Fruit fly (Drosophila melanogaster): ENCODE data around the gene CG14556.

The CG14556 gene

dm6 chr3R:26172040-26172439 is 45.6 kb downstream of the CG14556 start (continued):
- peak; percentile 69 for TF ChIP-seq cwo (GFP tag; optimal IDR thresholded peaks at IDR 0.05)
- peak; percentile 13 for TF ChIP-seq CG11723 (GFP tag; optimal IDR thresholded peaks at IDR 0.05)
- TF ChIP-seq CG11085 (GFP tag; IDR thresholded peaks at IDR 0.05) = peak; percentile 39; the same call in 1 of the 2 replicates
- TF ChIP-seq Sox102F (GFP tag; optimal IDR thresholded peaks at IDR 0.05) = peak; percentile 54
- peak; percentile 28 for TF ChIP-seq sug (tag; optimal IDR thresholded peaks at IDR 0.05)
- TF ChIP-seq CG10959 (GFP tag; IDR thresholded peaks at IDR 0.05) = no peak
- TF ChIP-seq Side (GFP tag; optimal IDR thresholded peaks at IDR 0.05) = peak; percentile 27
- no peak for TF ChIP-seq Neu2 (GFP tag; optimal IDR thresholded peaks at IDR 0.05; ENCODE audit: borderline replicate concordance)
- no peak for TF ChIP-seq CG17829 (tag; optimal IDR thresholded peaks at IDR 0.05)
- no peak for TF ChIP-seq CG11456 (GFP tag; IDR thresholded peaks at IDR 0.05)
- TF ChIP-seq CG18476 (GFP tag; optimal IDR thresholded peaks at IDR 0.05) = peak; percentile 27
- TF ChIP-seq CG15269 (tag; optimal IDR thresholded peaks at IDR 0.05) = peak; percentile 54
- TF ChIP-seq unpg (GFP tag; optimal IDR thresholded peaks at IDR 0.05) = no peak
- TF ChIP-seq pnt (GFP tag; optimal IDR thresholded peaks at IDR 0.05) = no peak
- no peak for TF ChIP-seq CG2202 (tag; optimal IDR thresholded peaks at IDR 0.05)
- TF ChIP-seq CG9876 (GFP tag; optimal IDR thresholded peaks at IDR 0.05) = peak; percentile 22
- TF ChIP-seq yki (optimal IDR thresholded peaks at IDR 0.05) = no peak
- peak; percentile 19 for TF ChIP-seq CG1233 (GFP tag; optimal IDR thresholded peaks at IDR 0.05)
- no peak for TF ChIP-seq MESR4 (GFP tag; optimal IDR thresholded peaks at IDR 0.05)
- no peak for TF ChIP-seq E2f2 (GFP tag; IDR thresholded peaks at IDR 0.05)
- TF ChIP-seq ap (GFP tag; IDR thresholded peaks at IDR 0.05) = no peak
- no peak for TF ChIP-seq kni (GFP tag; optimal IDR thresholded peaks at IDR 0.05)
- TF ChIP-seq tgo (GFP tag; IDR thresholded peaks at IDR 0.05) = peak; percentile 65; the same call in 2 of the 3 replicates
- no peak for TF ChIP-seq CG6254 (GFP tag; optimal IDR thresholded peaks at IDR 0.05)
- peak; percentile 12 for TF ChIP-seq CG4328 (GFP tag; optimal IDR thresholded peaks at IDR 0.05)
- peak; percentile 70; the same call in 1 of the 2 replicates for TF ChIP-seq Xrp1 (GFP tag; IDR thresholded peaks at IDR 0.05)
- peak; percentile 27; the same call in 1 of the 2 replicates for TF ChIP-seq CG10366 (GFP tag; IDR thresholded peaks at IDR 0.05)
- TF ChIP-seq CG18599 (GFP tag; optimal IDR thresholded peaks at IDR 0.05) = peak; percentile 88
- TF ChIP-seq wek (GFP tag; optimal IDR thresholded peaks at IDR 0.05) = no peak
- peak; percentile 38 for TF ChIP-seq org-1 (GFP tag; optimal IDR thresholded peaks at IDR 0.05)
- peak; percentile 55 for TF ChIP-seq sqz (GFP tag; optimal IDR thresholded peaks at IDR 0.05)
- TF ChIP-seq CG11247 (GFP tag; IDR thresholded peaks at IDR 0.05) = 0 out of 2 replicates have a peak, but pooled peaks have one; percentile 60
- peak; percentile 22 for TF ChIP-seq MTF-1 (GFP tag; optimal IDR thresholded peaks at IDR 0.05; ENCODE audit: borderline replicate concordance)
- TF ChIP-seq CG12391 (tag; optimal IDR thresholded peaks at IDR 0.05) = no peak
- TF ChIP-seq gem (tag; optimal IDR thresholded peaks at IDR 0.05) = peak; percentile 60
- TF ChIP-seq gcm2 (GFP tag; optimal IDR thresholded peaks at IDR 0.05) = no peak
- no peak for TF ChIP-seq Elba2 (GFP tag; optimal IDR thresholded peaks at IDR 0.05)
- TF ChIP-seq nmo (GFP tag; optimal IDR thresholded peaks at IDR 0.05) = no peak
- TF ChIP-seq CG9797 (GFP tag; optimal IDR thresholded peaks at IDR 0.05) = no peak
- peak; percentile 52 for TF ChIP-seq CG10543 (GFP tag; optimal IDR thresholded peaks at IDR 0.05)
- TF ChIP-seq crc (GFP tag; optimal IDR thresholded peaks at IDR 0.05) = peak; percentile 43
- no peak for TF ChIP-seq CG10565 (GFP tag; optimal IDR thresholded peaks at IDR 0.05)
- TF ChIP-seq Optix (GFP tag; IDR thresholded peaks at IDR 0.05) = no peak
- TF ChIP-seq Fer2 (tag; optimal IDR thresholded peaks at IDR 0.05) = peak; percentile 22
- peak; percentile 74 for TF ChIP-seq CG3281 (GFP tag; optimal IDR thresholded peaks at IDR 0.05)
- no peak for TF ChIP-seq sens-2 (GFP tag; IDR thresholded peaks at IDR 0.05)
- TF ChIP-seq hb (GFP tag; IDR thresholded peaks at IDR 0.05; ENCODE audit: partially characterized antibody) = no peak
- peak; percentile 20 for TF ChIP-seq CG8281 (tag; optimal IDR thresholded peaks at IDR 0.05)
- no peak for TF ChIP-seq Vsx1 (GFP tag; optimal IDR thresholded peaks at IDR 0.05)
- TF ChIP-seq vfl (GFP tag; optimal IDR thresholded peaks at IDR 0.05) = no peak
- TF ChIP-seq Ets65A (GFP tag) = peak; percentile 92

Measured in whole organism, embryonic.